Worm (Caenorhabditis elegans) whole organism, L2 larva: ENCODE results near the gene F10C2.3.
A peak's percentile ranks its signal among the peaks of the same experiment; 100 is the strongest.

Source experiments
- C34F6.9 ChIP-seq: fragments of 150-350 bp; optimal IDR thresholded peaks from 2 replicates; lab custom pipeline; 2014; ENCODE audit warnings: missing biosample characterization, missing genetic modification characterization
- F13H6.1 ChIP-seq: sonication (generic microtip); optimal IDR thresholded peaks from 2 replicates; lab custom pipeline; 2016; ENCODE audit warnings: missing genetic modification characterization, missing compliant biosample characterization
- R02D3.7 ChIP-seq: fragments of 150-350 bp; optimal IDR thresholded peaks from 2 replicates; lab custom pipeline; 2014; ENCODE audit warnings: missing biosample characterization, missing genetic modification characterization
- ZK546.5 ChIP-seq: sonication (generic microtip); optimal IDR thresholded peaks from 2 replicates; lab custom pipeline; 2017; ENCODE audit warnings: missing biosample characterization, missing genetic modification characterization
- aly-2 ChIP-seq: fragments of 150-350 bp; optimal IDR thresholded peaks from 2 replicates; lab custom pipeline; 2014; ENCODE audit warnings: missing biosample characterization, missing genetic modification characterization
- ama-1 ChIP-seq: fragments of 150-350 bp; optimal IDR thresholded peaks from 2 replicates; lab custom pipeline; 2018; ENCODE audit warnings: inconsistent platforms
- blmp-1 ChIP-seq: sonication (generic microtip); optimal IDR thresholded peaks from 2 replicates; lab custom pipeline; 2017; ENCODE audit warnings: missing genetic modification characterization, mild to moderate bottlenecking, missing compliant biosample characterization, antibody characterized with exemption, moderate library complexity; ENCODE audit not compliant: insufficient read depth
- ceh-16 ChIP-seq: fragments of 150-350 bp; optimal IDR thresholded peaks from 2 replicates; lab custom pipeline; 2014; ENCODE audit warnings: missing biosample characterization, missing genetic modification characterization
- ceh-82 ChIP-seq: fragments of 150-350 bp; optimal IDR thresholded peaks from 2 replicates; lab custom pipeline; 2014; ENCODE audit warnings: missing biosample characterization, missing genetic modification characterization
- crh-2 ChIP-seq: sonication (generic microtip); optimal IDR thresholded peaks from 2 replicates; lab custom pipeline; 2017; ENCODE audit warnings: missing biosample characterization, missing genetic modification characterization
- dmd-4 ChIP-seq: sonication (generic microtip); optimal IDR thresholded peaks from 2 replicates; lab custom pipeline; 2017; ENCODE audit warnings: missing biosample characterization, missing genetic modification characterization
- gmeb-1 ChIP-seq: fragments of 150-350 bp; optimal IDR thresholded peaks from 2 replicates; lab custom pipeline; 2014; ENCODE audit warnings: missing biosample characterization, missing genetic modification characterization
- lin-11 ChIP-seq: fragments of 150-350 bp; sonication (generic microtip); optimal IDR thresholded peaks from 2 replicates; lab custom pipeline; 2014; ENCODE audit warnings: missing biosample characterization, missing genetic modification characterization, inconsistent platforms, mixed read lengths
- lin-13 ChIP-seq: fragments of 150-350 bp; optimal IDR thresholded peaks from 2 replicates; lab custom pipeline; 2014; ENCODE audit warnings: missing biosample characterization, missing genetic modification reagents, missing genetic modification characterization
- lin-39 ChIP-seq: fragments of 150-350 bp; optimal IDR thresholded peaks from 2 replicates; lab custom pipeline; 2014; ENCODE audit warnings: missing biosample characterization, missing genetic modification reagents, missing genetic modification characterization
- lsy-2 ChIP-seq, 2 experiments: fragments of 150-350 bp in 1 of 2; sonication (generic microtip) in 1 of 2; optimal IDR thresholded peaks; 2 replicates each; lab custom pipeline; 2014 to 2017; ENCODE audit warnings: missing biosample characterization in 2 of 2, missing genetic modification characterization in 2 of 2
- mab-5 ChIP-seq: fragments of 150-350 bp; optimal IDR thresholded peaks from 2 replicates; lab custom pipeline; 2014; ENCODE audit warnings: missing biosample characterization, missing genetic modification characterization
- mdl-1 ChIP-seq, 2 experiments: fragments of 150-350 bp in 1 of 2; sonication (generic microtip) in 1 of 2; optimal IDR thresholded peaks; 2 replicates each; lab custom pipeline; 2017; ENCODE audit warnings: missing biosample characterization in 2 of 2, missing genetic modification characterization in 2 of 2
- nhr-12 ChIP-seq: fragments of 150-350 bp; optimal IDR thresholded peaks from 2 replicates; lab custom pipeline; 2014; ENCODE audit warnings: missing biosample characterization, missing genetic modification characterization
- nhr-129 ChIP-seq: fragments of 150-350 bp; optimal IDR thresholded peaks from 2 replicates; lab custom pipeline; 2014; ENCODE audit warnings: missing biosample characterization, missing genetic modification characterization
- nhr-21 ChIP-seq: fragments of 150-350 bp; optimal IDR thresholded peaks from 2 replicates; lab custom pipeline; 2014; ENCODE audit warnings: missing biosample characterization, missing genetic modification characterization
- nhr-23 ChIP-seq: fragments of 150-350 bp; optimal IDR thresholded peaks from 2 replicates; lab custom pipeline; 2014; ENCODE audit warnings: missing biosample characterization, missing genetic modification reagents, missing genetic modification characterization
- nhr-25 ChIP-seq: fragments of 150-350 bp; sonication (generic microtip); optimal IDR thresholded peaks from 3 replicates; lab custom pipeline; 2014; ENCODE audit warnings: missing biosample characterization, missing genetic modification characterization
- nhr-6 ChIP-seq: fragments of 150-350 bp; optimal IDR thresholded peaks from 2 replicates; lab custom pipeline; 2014; ENCODE audit warnings: missing biosample characterization, missing genetic modification characterization
- nhr-77 ChIP-seq: fragments of 150-350 bp; optimal IDR thresholded peaks from 2 replicates; lab custom pipeline; 2014; ENCODE audit warnings: missing biosample characterization, missing genetic modification characterization
- skn-1 ChIP-seq: sonication (generic microtip); optimal IDR thresholded peaks from 2 replicates; lab custom pipeline; 2017; ENCODE audit warnings: missing biosample characterization, missing genetic modification characterization
- sma-3 ChIP-seq: sonication (generic microtip); optimal IDR thresholded peaks from 2 replicates; lab custom pipeline; 2016; ENCODE audit warnings: missing genetic modification reagents, missing genetic modification characterization, missing compliant biosample characterization
- sma-9 ChIP-seq, 2 experiments: fragments of 150-350 bp in 1 of 2; sonication (generic microtip) in 1 of 2; optimal IDR thresholded peaks; 2 replicates each; lab custom pipeline; 2014 to 2016; ENCODE audit warnings: missing genetic modification characterization in 2 of 2, mild to moderate bottlenecking in 1 of 2, missing biosample characterization in 1 of 2, missing compliant biosample characterization in 1 of 2, missing genetic modification reagents in 1 of 2, moderate library complexity in 1 of 2
- snpc-4 ChIP-seq: fragments of 150-350 bp; optimal IDR thresholded peaks from 2 replicates; lab custom pipeline; 2014; ENCODE audit warnings: missing biosample characterization, missing genetic modification characterization
- unc-39 ChIP-seq: fragments of 150-350 bp; optimal IDR thresholded peaks from 2 replicates; lab custom pipeline; 2014; ENCODE audit warnings: missing biosample characterization, missing genetic modification characterization
- unc-55 ChIP-seq: fragments of 150-350 bp; sonication (generic microtip); optimal IDR thresholded peaks from 3 replicates; lab custom pipeline; 2014; ENCODE audit warnings: missing biosample characterization, missing genetic modification reagents, missing genetic modification characterization
- zag-1 ChIP-seq: fragments of 150-350 bp; optimal IDR thresholded peaks from 2 replicates; lab custom pipeline; 2014; ENCODE audit warnings: missing biosample characterization, missing genetic modification characterization
- ztf-1 ChIP-seq: fragments of 200-800 bp; sonication (Bioruptor generic); conservative IDR thresholded peaks from 2 replicates; pipeline ENCODE4 v1.3.6; 2022; ENCODE audit warnings: missing genetic modification characterization, missing compliant biosample characterization
- ztf-4 ChIP-seq: fragments of 150-350 bp; optimal IDR thresholded peaks from 2 replicates; lab custom pipeline; 2014; ENCODE audit warnings: missing biosample characterization, missing genetic modification characterization

Gene F10C2.3

DNA sequence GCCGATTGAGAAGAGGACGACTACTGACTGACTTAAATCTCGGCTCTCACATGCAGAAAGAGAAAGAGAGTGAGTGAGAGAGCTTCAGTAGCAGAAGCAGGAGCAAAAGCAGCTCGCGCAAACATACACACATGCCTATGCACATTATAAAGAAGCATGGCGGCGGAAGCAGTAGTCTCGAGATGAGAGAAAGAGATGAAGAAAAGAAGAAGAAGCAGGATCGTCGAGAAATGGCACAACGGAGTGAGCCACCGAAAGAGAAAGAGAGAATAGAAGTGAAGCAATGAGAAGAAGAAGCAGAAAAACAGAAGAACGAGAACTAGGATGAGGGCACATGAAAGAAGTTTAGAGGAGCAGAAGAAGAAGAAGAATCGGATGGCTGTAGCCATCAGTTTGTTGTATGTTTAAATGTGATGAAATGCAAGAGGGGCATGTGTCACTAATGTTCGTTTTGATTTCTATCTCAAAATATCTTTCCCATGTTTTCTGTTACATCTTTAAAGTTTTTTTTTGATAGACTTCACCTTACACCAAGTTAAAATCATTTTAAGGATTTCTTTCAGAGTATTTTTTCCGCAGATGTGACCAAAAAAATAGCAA, 6.9 kb downstream of the F10C2.3 start:
- TF ChIP-seq unc-55 (peak; percentile 56), R02D3.7 (tag; lab: Kevin White, UChicago) (no peak), nhr-25 (tag; lab: Kevin White, UChicago) (no peak), mab-5 (tag; lab: Kevin White, UChicago) (peak; percentile 7), crh-2 (tag; lab: Kevin White, UChicago) (peak; percentile 41), zag-1 (tag; lab: Kevin White, UChicago) (peak; percentile 82), mdl-1 (tag; optimal IDR thresholded peaks at IDR 0.05; lab: Kevin White, UChicago) (peak; percentile 61 to 77), C34F6.9 (peak; percentile 76), lsy-2 (tag; optimal IDR thresholded peaks at IDR 0.05; lab: Kevin White, UChicago) (peak in 1 of 2 experiments; percentile 56), lin-11 (tag; lab: Kevin White, UChicago) (peak; percentile 56), snpc-4 (tag; lab: Kevin White, UChicago) (peak; percentile 15), dmd-4 (no peak), ceh-82 (tag; lab: Kevin White, UChicago) (no peak), lin-39 (tag; lab: Kevin White, UChicago) (no peak), sma-3 (GFP tag; lab: Kevin White, UChicago) (no peak), aly-2 (tag; lab: Kevin White, UChicago) (no peak), F13H6.1 (tag; lab: Kevin White, UChicago) (peak; percentile 48), nhr-129 (tag; lab: Kevin White, UChicago) (peak; percentile 75), unc-39 (tag; lab: Kevin White, UChicago) (no peak), sma-9 (GFP tag; optimal IDR thresholded peaks at IDR 0.05; lab: Kevin White, UChicago) (peak; percentile 29), sma-9 (tag; optimal IDR thresholded peaks at IDR 0.05; lab: Kevin White, UChicago) (no peak)

DNA sequence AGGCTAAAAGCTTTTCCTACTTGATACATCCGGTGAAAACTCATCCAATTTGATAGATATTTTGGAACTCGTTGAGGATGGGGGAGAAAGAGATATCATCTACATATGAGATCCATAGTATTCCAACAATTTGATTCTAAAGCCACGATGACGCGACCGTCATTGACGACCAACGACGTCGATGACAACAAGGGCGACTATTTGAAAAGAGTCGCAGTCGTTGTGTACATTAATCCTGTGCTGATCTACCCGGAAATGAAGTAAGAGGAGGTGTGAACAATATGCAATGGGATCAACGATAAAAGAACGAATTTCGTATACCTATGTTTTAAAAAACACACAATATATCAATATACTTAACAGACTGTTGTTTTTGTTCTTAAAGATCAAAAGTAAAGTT, 8.0 kb downstream of the F10C2.3 start:
- no peak for TF ChIP-seq ZK546.5
- TF ChIP-seq blmp-1 (tag; lab: Kevin White, UChicago), result no peak
- no peak for TF ChIP-seq lin-11 (tag; lab: Kevin White, UChicago)
- no peak for TF ChIP-seq ama-1 (lab: Kevin White, UChicago)
- TF ChIP-seq nhr-21 (tag; lab: Kevin White, UChicago), result no peak
- no peak for TF ChIP-seq nhr-25 (tag; lab: Kevin White, UChicago)
- TF ChIP-seq lin-13, result no peak
- no peak for TF ChIP-seq ceh-16
- TF ChIP-seq skn-1 (tag; lab: Kevin White, UChicago), result no peak
- no peak for TF ChIP-seq nhr-6

DNA sequence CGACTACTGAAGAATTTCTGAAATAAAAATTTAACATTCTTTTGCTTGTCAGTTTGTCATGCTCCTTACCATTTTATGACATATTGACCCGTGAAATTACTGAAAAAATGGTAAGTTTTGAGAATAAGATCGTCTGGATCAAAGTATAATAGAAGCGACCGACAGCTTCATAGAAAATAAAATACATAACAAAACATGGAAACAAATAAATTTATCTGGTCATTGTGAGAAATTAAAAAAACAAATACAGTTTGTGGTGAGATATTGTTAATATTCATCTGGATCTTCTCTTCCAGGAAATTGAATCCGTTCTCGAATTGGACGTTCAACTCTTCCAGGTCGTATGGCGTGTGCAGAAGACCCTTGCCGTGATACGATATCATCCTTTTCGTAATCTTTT, 11.9 kb downstream of the F10C2.3 start, which contains the start of gene pkc-1:
pkc-1 (minus strand) TSS at position 101 of the 400 bp plus-strand sequence.
- TF ChIP-seq nhr-23 (no peak), sma-3 (GFP tag; lab: Kevin White, UChicago) (no peak), ztf-4 (tag; lab: Kevin White, UChicago) (no peak)

DNA sequence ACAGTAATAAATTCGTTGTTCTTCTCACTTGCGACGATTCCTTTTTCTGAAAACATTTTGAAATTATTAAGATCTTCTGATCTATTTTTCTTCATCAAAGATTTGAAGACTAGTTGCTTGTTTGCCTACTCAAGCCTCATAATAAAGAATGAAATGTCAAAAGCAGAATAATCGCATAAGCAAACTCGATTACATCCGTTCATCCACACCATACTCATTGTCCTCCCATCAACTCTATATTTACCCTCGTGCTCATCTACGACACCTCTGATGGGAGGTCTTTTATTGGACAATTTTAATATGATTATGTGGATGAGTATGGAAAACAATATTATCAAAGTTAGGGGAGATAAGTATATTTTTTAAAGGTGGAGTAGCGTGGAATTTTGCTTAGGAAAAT, 13.7 kb downstream of the F10C2.3 start:
- TF ChIP-seq snpc-4 (tag; lab: Kevin White, UChicago) (no peak), crh-2 (tag; lab: Kevin White, UChicago) (no peak), sma-9 (GFP tag; optimal IDR thresholded peaks at IDR 0.05; lab: Kevin White, UChicago) (no peak), sma-9 (tag; optimal IDR thresholded peaks at IDR 0.05; lab: Kevin White, UChicago) (no peak), unc-55 (no peak), mab-5 (tag; lab: Kevin White, UChicago) (no peak), nhr-23 (no peak), nhr-12 (tag; lab: Kevin White, UChicago) (no peak), nhr-25 (tag; lab: Kevin White, UChicago) (no peak), nhr-77 (tag; lab: Kevin White, UChicago) (no peak), nhr-129 (tag; lab: Kevin White, UChicago) (no peak), ztf-1 (GFP tag; lab: Robert Waterston, UW) (no peak), gmeb-1 (tag; lab: Kevin White, UChicago) (no peak), lin-13 (no peak), F13H6.1 (tag; lab: Kevin White, UChicago) (no peak), nhr-21 (tag; lab: Kevin White, UChicago) (no peak)
